Worm (Caenorhabditis elegans) whole organism, L1 larva: ENCODE data around the gene ensh-1.

Experiments used
- ceh-82 ChIP-seq, 3 experiments: fragments of 150-350 bp in 1 of 3; sonication (generic microtip) in 2 of 3; optimal IDR thresholded peaks; 2 replicates each; lab custom pipeline; 2014 to 2017; ENCODE audit warnings: missing biosample characterization in 3 of 3, missing genetic modification characterization in 3 of 3
- mep-1 ChIP-seq: fragments of 150-350 bp; optimal IDR thresholded peaks from 2 replicates; lab custom pipeline; 2014; ENCODE audit warnings: missing biosample characterization, missing genetic modification characterization
- nhr-20 ChIP-seq: sonication (generic microtip); optimal IDR thresholded peaks from 2 replicates; lab custom pipeline; 2016; ENCODE audit warnings: mild to moderate bottlenecking, missing genetic modification characterization, missing compliant biosample characterization
- nhr-77 ChIP-seq: fragments of 150-350 bp; optimal IDR thresholded peaks from 2 replicates; lab custom pipeline; 2014; ENCODE audit warnings: missing biosample characterization, missing genetic modification characterization
- pqm-1 ChIP-seq: sonication (generic microtip); optimal IDR thresholded peaks from 3 replicates; lab custom pipeline; 2017; ENCODE audit warnings: missing biosample characterization, missing genetic modification characterization
- snpc-4 ChIP-seq: fragments of 150-350 bp; optimal IDR thresholded peaks from 2 replicates; lab custom pipeline; 2014; ENCODE audit warnings: missing biosample characterization, missing genetic modification characterization
- tlp-1 ChIP-seq: fragments of 150-350 bp; optimal IDR thresholded peaks from 2 replicates; lab custom pipeline; 2014; ENCODE audit warnings: missing biosample characterization, missing genetic modification characterization

- TF ChIP-seq mep-1 (tag; lab: Kevin White, UChicago) (no peak), ceh-82 (tag; optimal IDR thresholded peaks at IDR 0.05; lab: Kevin White, UChicago) (no peak), tlp-1 (tag; lab: Kevin White, UChicago) (no peak), nhr-20 (peak; percentile 66), nhr-77 (tag; lab: Kevin White, UChicago) (no peak), snpc-4 (no peak), pqm-1 (tag; lab: Kevin White, UChicago) (no peak)
These were observed 27.2 kb downstream of the ensh-1 start for ce11 chrX:8932387-8932786.
